Worm (Caenorhabditis elegans) whole organism, young adult: Measurements from ENCODE around the gene dhs-13.

ENCODE experiments used
- D2030.7 ChIP-seq: fragments of 200-800 bp; sonication (Bioruptor generic); IDR thresholded peaks from 2 replicates; pipeline ENCODE4 v1.3.6; 2022; ENCODE audit warnings: missing genetic modification reagents, missing genetic modification characterization, missing compliant biosample characterization
- F57C9.4 ChIP-seq: sonication (generic microtip); optimal IDR thresholded peaks from 2 replicates; lab custom pipeline; 2017; ENCODE audit warnings: mild to moderate bottlenecking, missing genetic modification characterization, missing compliant biosample characterization
- ama-1 ChIP-seq, 3 experiments: fragments of 150-350 bp in 1 of 3; sonication (generic microtip) in 2 of 3; optimal IDR thresholded peaks; 2 replicates each; lab custom pipeline; 2014 to 2018; ENCODE audit warnings: missing biosample characterization in 2 of 3, missing genetic modification characterization in 2 of 3, missing genetic modification reagents in 2 of 3
- chd-7 ChIP-seq: sonication (generic microtip); optimal IDR thresholded peaks from 2 replicates; lab custom pipeline; 2016; ENCODE audit warnings: mild to moderate bottlenecking, missing genetic modification characterization, moderate library complexity, missing compliant biosample characterization
- egl-44 ChIP-seq: fragments of 200-800 bp; sonication (Bioruptor generic); IDR thresholded peaks from 2 replicates; pipeline ENCODE4 v1.3.6; 2022; ENCODE audit warnings: missing genetic modification reagents, missing genetic modification characterization, missing compliant biosample characterization
- ets-4 ChIP-seq: fragments of 200-800 bp; sonication (Bioruptor generic); optimal IDR thresholded peaks from 2 replicates; lab custom pipeline; 2018; ENCODE audit warnings: mild to moderate bottlenecking, missing genetic modification characterization, missing compliant biosample characterization
- him-1 ChIP-seq: sonication (generic microtip); optimal IDR thresholded peaks from 2 replicates; lab custom pipeline; 2016; ENCODE audit warnings: missing genotype, missing genetic modification reagents, missing genetic modification characterization, missing compliant biosample characterization
- lsl-1 ChIP-seq: fragments of 200-800 bp; sonication (Bioruptor generic); optimal IDR thresholded peaks from 2 replicates; lab custom pipeline; 2018; ENCODE audit warnings: mild to moderate bottlenecking, missing genetic modification characterization, moderate library complexity, missing compliant biosample characterization
- lsy-27 ChIP-seq: sonication (generic microtip); optimal IDR thresholded peaks from 2 replicates; lab custom pipeline; 2017; ENCODE audit warnings: missing genetic modification characterization, mild to moderate bottlenecking, missing compliant biosample characterization, antibody characterized with exemption, missing genotype, borderline replicate concordance; ENCODE audit not compliant: insufficient read depth
- madf-8 ChIP-seq: fragments of 200-800 bp; sonication (Bioruptor generic); conservative IDR thresholded peaks from 2 replicates; pipeline ENCODE4 v1.3.6; 2022; ENCODE audit warnings: missing genetic modification reagents, missing genetic modification characterization, missing compliant biosample characterization
- sea-2 ChIP-seq: fragments of 200-800 bp; sonication (Bioruptor generic); IDR thresholded peaks from 2 replicates; pipeline ENCODE4 v1.3.6; 2022; ENCODE audit warnings: missing genetic modification characterization, missing compliant biosample characterization
- ztf-26 ChIP-seq: sonication (generic microtip); optimal IDR thresholded peaks from 2 replicates; lab custom pipeline; 2017; ENCODE audit warnings: missing genetic modification characterization, missing compliant biosample characterization

ce11 chrV:1781922-1782321, 10.4 kb upstream of the dhs-13 start, which contains the start of gene F36H9.5:
- no peak for TF ChIP-seq sea-2 (GFP tag; lab: Robert Waterston, UW)
- TF ChIP-seq ama-1 (optimal IDR thresholded peaks at IDR 0.05; lab: Kevin White, UChicago), result no peak
- no peak for TF ChIP-seq ama-1 (GFP tag; optimal IDR thresholded peaks at IDR 0.05; lab: Kevin White, UChicago)
- no peak for TF ChIP-seq lsy-27 (tag; lab: Kevin White, UChicago)
- no peak for TF ChIP-seq F57C9.4 (tag; lab: Kevin White, UChicago)
- no peak for TF ChIP-seq ztf-26 (tag; lab: Kevin White, UChicago)
- TF ChIP-seq lsl-1 (GFP tag; lab: Kevin White, UChicago), result no peak
- TF ChIP-seq D2030.7 (GFP tag; lab: Robert Waterston, UW), result no peak
- TF ChIP-seq egl-44 (GFP tag; lab: Robert Waterston, UW), result no peak
- TF ChIP-seq chd-7 (tag; lab: Kevin White, UChicago), result no peak
- TF ChIP-seq ets-4 (GFP tag; lab: Kevin White, UChicago), result no peak
- TF ChIP-seq madf-8, result no peak
- TF ChIP-seq him-1, result no peak
